Worm (Caenorhabditis elegans) whole organism, young adult: ENCODE measurements around the gene rgs-1.

Experiments used
- B0035.1 ChIP-seq: sonication (generic microtip); optimal IDR thresholded peaks from 2 replicates; lab custom pipeline; 2016; ENCODE audit warnings: missing genetic modification characterization, mild to moderate bottlenecking, missing compliant biosample characterization, missing genotype, missing genetic modification reagents
- aptf-2 ChIP-seq: fragments of 200-800 bp; sonication (Bioruptor generic); conservative IDR thresholded peaks from 2 replicates; pipeline ENCODE4 v1.3.6; 2022; ENCODE audit warnings: missing genetic modification reagents, missing genetic modification characterization, missing compliant biosample characterization
- bed-1 ChIP-seq: fragments of 200-800 bp; sonication (Bioruptor generic); IDR thresholded peaks from 2 replicates; pipeline ENCODE4 v1.3.6; 2022; ENCODE audit warnings: missing genetic modification reagents, missing genetic modification characterization, missing compliant biosample characterization
- chd-7 ChIP-seq: sonication (generic microtip); optimal IDR thresholded peaks from 2 replicates; lab custom pipeline; 2016; ENCODE audit warnings: mild to moderate bottlenecking, missing genetic modification characterization, moderate library complexity, missing compliant biosample characterization
- ets-4 ChIP-seq: fragments of 200-800 bp; sonication (Bioruptor generic); optimal IDR thresholded peaks from 2 replicates; lab custom pipeline; 2018; ENCODE audit warnings: mild to moderate bottlenecking, missing genetic modification characterization, missing compliant biosample characterization
- gei-17 ChIP-seq: fragments of 200-800 bp; sonication (Bioruptor generic); optimal IDR thresholded peaks from 2 replicates; lab custom pipeline; 2018; ENCODE audit warnings: mild to moderate bottlenecking, missing genetic modification characterization, missing compliant biosample characterization
- lsl-1 ChIP-seq: fragments of 200-800 bp; sonication (Bioruptor generic); optimal IDR thresholded peaks from 2 replicates; lab custom pipeline; 2018; ENCODE audit warnings: mild to moderate bottlenecking, missing genetic modification characterization, moderate library complexity, missing compliant biosample characterization
- madf-6 ChIP-seq: fragments of 200-800 bp; sonication (Bioruptor generic); IDR thresholded peaks from 2 replicates; pipeline ENCODE4 v1.3.6; 2022; ENCODE audit warnings: missing genetic modification reagents, missing genetic modification characterization, missing compliant biosample characterization
- nhr-90 ChIP-seq: sonication (generic microtip); optimal IDR thresholded peaks from 2 replicates; lab custom pipeline; 2016; ENCODE audit warnings: missing genotype, mild to moderate bottlenecking, missing genetic modification characterization, missing compliant biosample characterization
- rec-8 ChIP-seq, 2 experiments: sonication (generic microtip); optimal IDR thresholded peaks; 2 replicates each; lab custom pipeline; 2016; ENCODE audit warnings: mild to moderate bottlenecking in 2 of 2, missing genetic modification characterization in 2 of 2, missing genetic modification reagents in 2 of 2, missing genotype in 2 of 2, missing biosample characterization in 1 of 2, missing compliant biosample characterization in 1 of 2, moderate library complexity in 1 of 2
- repo-1 ChIP-seq: sonication (generic microtip); optimal IDR thresholded peaks from 2 replicates; lab custom pipeline; 2017; ENCODE audit warnings: mild to moderate bottlenecking, missing genetic modification characterization, missing compliant biosample characterization
- snpc-4 ChIP-seq, 5 experiments: fragments of 150-350 bp in 1 of 5; sonication (generic microtip) in 4 of 5; optimal IDR thresholded peaks; 2 replicates each; lab custom pipeline; 2014 to 2018; ENCODE audit warnings: missing genetic modification characterization in 5 of 5, missing biosample characterization in 3 of 5, antibody characterized with exemption in 2 of 5, mild to moderate bottlenecking in 2 of 5, missing compliant biosample characterization in 2 of 5, missing genotype in 2 of 5, moderate library complexity in 2 of 5, missing genetic modification reagents in 1 of 5
- ztf-26 ChIP-seq: sonication (generic microtip); optimal IDR thresholded peaks from 2 replicates; lab custom pipeline; 2017; ENCODE audit warnings: missing genetic modification characterization, missing compliant biosample characterization

- TF ChIP-seq lsl-1 (GFP tag; lab: Kevin White, UChicago) = peak; percentile 4
- TF ChIP-seq madf-6 (GFP tag; lab: Robert Waterston, UW) = peak; percentile 53; the same call in 1 of the 2 replicates
- no peak for TF ChIP-seq gei-17
- TF ChIP-seq B0035.1 (tag; lab: Kevin White, UChicago) = no peak
- no peak for TF ChIP-seq snpc-4 (GFP tag; optimal IDR thresholded peaks at IDR 0.05; lab: Kevin White, UChicago)
- TF ChIP-seq snpc-4 (tag; optimal IDR thresholded peaks at IDR 0.05; lab: Kevin White, UChicago) = no peak
- no peak for TF ChIP-seq ets-4
- no peak for TF ChIP-seq nhr-90 (tag; lab: Kevin White, UChicago)
- TF ChIP-seq repo-1 = no peak
- no peak for TF ChIP-seq bed-1 (GFP tag; lab: Robert Waterston, UW)
- TF ChIP-seq chd-7 (tag; lab: Kevin White, UChicago) = no peak
- TF ChIP-seq aptf-2 (GFP tag; lab: Robert Waterston, UW) = 0 out of 2 replicates have a peak, but pooled peaks have one; percentile 9
- peak in 1 of 2 experiments; percentile 58 for TF ChIP-seq rec-8 (tag; optimal IDR thresholded peaks at IDR 0.05; lab: Kevin White, UChicago)
- TF ChIP-seq ztf-26 (tag; lab: Kevin White, UChicago) = no peak
These were observed 47.8 kb upstream of the rgs-1 start, which contains the start of gene ekl-6 for ce11 chrIII:10064140-10064539.
